Worm (Caenorhabditis elegans) whole organism, early embryonic: Measurements from ENCODE around the gene daf-11.

Experiments used
- aly-1 ChIP-seq: sonication (generic microtip); optimal IDR thresholded peaks from 2 replicates; lab custom pipeline; 2016; ENCODE audit warnings: missing genetic modification characterization, missing compliant biosample characterization
- ama-1 ChIP-seq: fragments of 150-350 bp; optimal IDR thresholded peaks from 2 replicates; lab custom pipeline; 2014

- TF ChIP-seq ama-1 (lab: Kevin White, UChicago) (no peak), aly-1 (no peak)
These were observed 28.4 kb downstream of the daf-11 start for ce11 chrV:11697482-11697881.
